Fruit fly (Drosophila melanogaster) whole organism, pupa: ENCODE results near the gene Glt.

Experiments
- CG13204 ChIP-seq: fragments of 200-800 bp; sonication (Bioruptor generic); optimal IDR thresholded peaks from 2 replicates; lab custom pipeline; 2018; ENCODE audit warnings: missing biosample characterization, mild to moderate bottlenecking, missing genetic modification characterization, moderate library complexity
- CG17806 ChIP-seq: fragments of 200-800 bp; sonication (Bioruptor generic); optimal IDR thresholded peaks from 2 replicates; lab custom pipeline; 2018; ENCODE audit warnings: missing biosample characterization, mild to moderate bottlenecking, missing genetic modification characterization, moderate library complexity
- CG32121 ChIP-seq: fragments of 200-800 bp; sonication (Bioruptor generic); IDR thresholded peaks from 2 replicates; pipeline ENCODE4 v1.3.6; 2022; ENCODE audit warnings: missing biosample characterization, missing genetic modification characterization
- CG34367 ChIP-seq: fragments of 200-800 bp; sonication (Bioruptor generic); optimal IDR thresholded peaks from 2 replicates; lab custom pipeline; 2018; ENCODE audit warnings: missing biosample characterization, mild to moderate bottlenecking, missing genetic modification characterization
- EcR ChIP-seq: fragments of 200-800 bp; sonication (Bioruptor generic); optimal IDR thresholded peaks from 3 replicates; lab custom pipeline; 2019; ENCODE audit warnings: missing biosample characterization, missing genetic modification characterization, mild to moderate bottlenecking, moderate library complexity, missing genetic modification reagents

DNA sequence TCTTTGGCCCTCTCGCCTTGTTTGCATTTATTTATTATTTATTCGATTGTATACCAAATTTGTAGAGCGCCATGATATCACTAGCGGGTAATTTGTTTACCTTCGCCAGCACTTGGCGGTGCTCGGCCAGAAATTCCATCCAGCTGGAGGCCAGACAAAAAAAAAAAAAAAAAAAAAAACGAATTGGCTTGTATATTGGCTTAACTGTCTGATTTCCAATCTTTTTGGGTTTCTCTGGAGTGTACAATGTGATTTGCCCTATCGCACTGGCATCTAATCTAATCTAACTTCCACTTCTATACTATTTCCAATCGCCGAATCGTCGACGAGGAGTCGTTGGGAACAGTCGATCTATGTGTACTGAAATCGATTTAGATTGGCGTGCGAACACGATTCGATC lies 47.3 kb downstream of the Glt start:
- no peak for TF ChIP-seq CG34367 (tag; lab: Kevin White, UChicago)
- no peak for TF ChIP-seq CG13204 (GFP tag; lab: Kevin White, UChicago)
- TF ChIP-seq CG32121 (GFP tag; lab: Robert Waterston, UW) = no peak
- TF ChIP-seq CG17806 (tag; lab: Kevin White, UChicago) = no peak
- no peak for TF ChIP-seq EcR (GFP tag; lab: Kevin White, UChicago)
